Worm (Caenorhabditis elegans) whole organism, late embryonic: ENCODE results near the gene ZK1193.2.

Source experiments
- ama-1 ChIP-seq: fragments of 150-350 bp; optimal IDR thresholded peaks from 2 replicates; lab custom pipeline; 2014
- elt-2 ChIP-seq: sonication (generic microtip); optimal IDR thresholded peaks from 2 replicates; lab custom pipeline; 2016; ENCODE audit warnings: missing genetic modification reagents, missing genetic modification characterization, missing compliant biosample characterization
- fkh-10 ChIP-seq: fragments of 150-350 bp; optimal IDR thresholded peaks from 2 replicates; lab custom pipeline; 2014; ENCODE audit warnings: missing biosample characterization, missing genetic modification reagents, missing genetic modification characterization
- hlh-30 ChIP-seq: sonication (generic microtip); optimal IDR thresholded peaks from 2 replicates; lab custom pipeline; 2017; ENCODE audit warnings: antibody characterized with exemption, missing genetic modification characterization, missing compliant biosample characterization; ENCODE audit not compliant: insufficient read depth
- lin-11 ChIP-seq: fragments of 200-800 bp; sonication (Bioruptor generic); optimal IDR thresholded peaks from 2 replicates; lab custom pipeline; 2018; ENCODE audit warnings: mild to moderate bottlenecking, missing genetic modification characterization, missing compliant biosample characterization
- nfya-1 ChIP-seq: sonication (generic microtip); optimal IDR thresholded peaks from 2 replicates; lab custom pipeline; 2017; ENCODE audit warnings: missing genetic modification characterization, mild to moderate bottlenecking, missing compliant biosample characterization, antibody characterized with exemption, moderate library complexity
- nhr-11 ChIP-seq: fragments of 150-350 bp; optimal IDR thresholded peaks from 2 replicates; lab custom pipeline; 2014; ENCODE audit warnings: missing biosample characterization, missing genetic modification characterization
- odd-2 ChIP-seq: sonication (generic microtip); optimal IDR thresholded peaks from 2 replicates; lab custom pipeline; 2017; ENCODE audit warnings: antibody characterized with exemption, mild to moderate bottlenecking, missing genetic modification characterization, missing compliant biosample characterization
- syd-9 ChIP-seq: sonication (generic microtip); optimal IDR thresholded peaks from 2 replicates; lab custom pipeline; 2016; ENCODE audit warnings: mild to moderate bottlenecking, missing genetic modification characterization, moderate library complexity, missing compliant biosample characterization
- zip-5 ChIP-seq: sonication (generic microtip); optimal IDR thresholded peaks from 2 replicates; lab custom pipeline; 2016; ENCODE audit warnings: missing genetic modification characterization, missing compliant biosample characterization

DNA sequence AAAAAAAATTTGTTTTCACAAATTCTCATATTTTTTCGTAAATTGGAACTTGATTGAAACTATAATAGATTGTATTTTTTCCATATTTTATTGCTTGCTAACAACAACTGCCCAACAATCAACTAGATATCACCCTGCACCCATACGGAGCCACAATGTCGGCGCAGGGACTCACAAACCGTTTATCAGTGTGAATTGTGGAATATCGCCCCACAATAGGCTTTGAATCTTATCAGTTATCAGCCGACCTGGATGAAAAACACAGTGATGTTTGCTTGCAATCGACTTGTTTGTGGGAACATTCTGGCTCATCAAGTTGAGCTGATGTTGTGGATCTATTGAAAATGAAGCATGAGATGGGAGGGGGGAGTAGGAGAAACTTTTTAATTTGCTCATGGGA lies 13.6 kb upstream of the ZK1193.2 start:
- TF ChIP-seq ama-1 (lab: Kevin White, UChicago) = no peak
- TF ChIP-seq fkh-10 (GFP tag; lab: Kevin White, UChicago) = no peak
- TF ChIP-seq lin-11 = no peak
- TF ChIP-seq odd-2 (tag; lab: Kevin White, UChicago) = no peak
- TF ChIP-seq nhr-11 (tag; lab: Kevin White, UChicago) = no peak
- TF ChIP-seq zip-5 = no peak
- TF ChIP-seq nfya-1 (tag; lab: Kevin White, UChicago) = no peak
- TF ChIP-seq syd-9 (tag; lab: Kevin White, UChicago) = no peak
- no peak for TF ChIP-seq elt-2 (tag; lab: Kevin White, UChicago)
- no peak for TF ChIP-seq hlh-30
